Fruit fly (Drosophila melanogaster) Kc167 (cell line): Measurements from ENCODE around the gene CG8119.

ENCODE experiments used
- Myc ChIP-seq: fragments of >200 bp; optimal IDR thresholded peaks from 2 replicates; lab custom pipeline; 2017; ENCODE audit warnings: missing external identifiers
- h ChIP-seq: fragments of >200 bp; optimal IDR thresholded peaks from 3 replicates; lab custom pipeline; 2018; ENCODE audit warnings: missing external identifiers
- psq ChIP-seq: fragments of >200 bp; optimal IDR thresholded peaks from 2 replicates; lab custom pipeline; 2017; ENCODE audit warnings: missing external identifiers

dm6 chrX:15620439-15621227 is 41.8 kb upstream of the CG8119 start:
- TF ChIP-seq h (no peak), psq (lab: Kevin White, UChicago) (no peak), Myc (lab: Kevin White, UChicago) (no peak)
